Worm (Caenorhabditis elegans) whole organism, L4/young adult: Measurements from ENCODE around the gene B0462.5.

ENCODE experiments used
- W03F9.2 ChIP-seq: fragments of 150-350 bp; optimal IDR thresholded peaks from 2 replicates; lab custom pipeline; 2014; ENCODE audit warnings: missing biosample characterization, missing genetic modification characterization
- dao-5 ChIP-seq: sonication (generic microtip); optimal IDR thresholded peaks from 2 replicates; lab custom pipeline; 2016; ENCODE audit warnings: missing genotype, missing genetic modification characterization, moderate library complexity, missing compliant biosample characterization
- him-1 ChIP-seq: sonication (generic microtip); optimal IDR thresholded peaks from 2 replicates; lab custom pipeline; 2016; ENCODE audit warnings: missing genotype, missing genetic modification reagents, missing genetic modification characterization, missing compliant biosample characterization

Gene B0462.5

DNA sequence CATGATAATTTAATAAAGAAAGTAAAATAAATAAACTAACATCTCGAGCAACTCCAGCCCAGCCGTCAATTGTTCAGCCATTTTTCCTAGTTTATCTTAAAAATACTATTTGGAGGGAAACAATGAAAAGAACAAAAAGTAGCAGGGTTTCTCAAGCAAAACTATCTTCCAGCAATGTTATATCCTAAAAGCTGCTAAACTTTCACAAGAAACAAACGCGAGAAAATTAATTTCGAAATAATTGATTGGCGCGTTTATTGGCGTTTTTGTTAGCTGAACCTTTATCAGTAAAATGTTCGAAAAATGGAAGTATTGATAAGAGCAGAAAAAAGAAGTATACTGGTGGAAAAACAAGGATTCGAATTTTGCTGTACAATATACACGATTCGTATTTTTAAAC lies at the start of gene B0462.5:
TSS of gene B0462.5 (minus strand) at position 101 of the 400 bp plus-strand sequence.
- TF ChIP-seq him-1 (tag; lab: Kevin White, UChicago) (no peak), dao-5 (no peak), W03F9.2 (tag; lab: Kevin White, UChicago) (no peak)

DNA sequence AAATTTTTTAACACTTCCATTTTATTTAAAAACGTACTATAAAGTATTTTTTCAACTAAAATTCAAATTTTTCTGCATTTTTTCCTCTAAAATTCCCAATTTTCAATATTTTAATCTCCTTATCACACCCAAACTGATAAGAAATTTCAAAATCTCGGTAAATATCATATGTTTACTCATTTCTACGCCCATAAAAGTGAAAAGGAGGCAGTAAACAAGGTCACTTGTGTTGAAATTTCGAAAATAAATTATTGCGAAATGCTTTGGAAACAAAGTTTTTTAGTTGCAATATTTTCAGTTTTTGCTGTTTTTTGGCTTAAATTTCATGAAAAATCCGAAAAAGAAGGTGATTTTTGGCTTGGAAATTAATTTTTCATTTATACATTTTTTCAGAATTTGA lies 48.4 kb upstream of the B0462.5 start, which contains the start of gene C08E8.4:
TSS of gene C08E8.4 (plus strand) at position 268 of the 400 bp plus-strand sequence.
- TF ChIP-seq him-1 (tag; lab: Kevin White, UChicago) (no peak), W03F9.2 (tag; lab: Kevin White, UChicago) (no peak), dao-5 (no peak)

DNA sequence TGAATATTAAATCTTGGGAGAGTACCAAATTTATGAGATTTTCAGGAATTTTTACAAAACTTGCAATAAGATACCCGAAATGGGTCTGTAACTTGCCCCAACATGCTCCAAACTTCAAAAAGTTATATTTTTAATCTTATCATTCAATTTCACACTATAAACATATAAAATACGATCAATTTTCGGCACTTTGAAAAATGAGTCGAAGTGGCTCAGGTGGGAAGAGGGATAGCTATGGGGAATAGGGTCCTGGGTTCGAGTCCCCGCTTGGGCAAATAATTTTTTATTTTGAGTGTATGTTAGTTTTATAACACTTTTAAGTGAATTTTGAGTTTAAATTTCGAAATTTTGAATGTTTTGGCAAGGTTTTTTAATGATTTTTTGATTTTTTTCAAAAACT lies 47.9 kb upstream of the B0462.5 start:
- TF ChIP-seq him-1 (tag; lab: Kevin White, UChicago), result no peak
- no peak for TF ChIP-seq dao-5
- no peak for TF ChIP-seq W03F9.2 (tag; lab: Kevin White, UChicago)

DNA sequence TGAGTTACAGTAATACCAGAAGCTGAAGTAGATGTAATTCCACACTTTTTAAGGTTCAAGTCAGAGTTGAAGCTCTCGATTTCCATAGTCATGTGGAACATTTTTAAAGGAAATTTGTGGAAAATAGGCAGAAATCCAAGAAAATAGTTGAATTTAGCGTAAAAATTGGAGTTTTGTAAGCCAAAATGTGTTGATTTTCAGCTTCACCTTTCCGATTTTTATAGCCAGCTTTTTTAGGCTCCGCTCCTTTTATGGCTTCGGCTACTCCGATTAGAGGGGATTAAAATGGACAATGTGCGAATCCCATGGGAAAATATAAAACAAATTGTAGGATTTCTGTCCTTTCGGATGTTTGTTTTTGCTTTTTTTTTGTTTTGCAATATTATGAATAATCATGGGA lies 45.2 kb upstream of the B0462.5 start, which contains the start of gene C08E8.6:
TSS of gene C08E8.6 (minus strand) at position 101 of the 400 bp plus-strand sequence.
- TF ChIP-seq him-1 (tag; lab: Kevin White, UChicago) (no peak), dao-5 (no peak), W03F9.2 (tag; lab: Kevin White, UChicago) (no peak)

DNA sequence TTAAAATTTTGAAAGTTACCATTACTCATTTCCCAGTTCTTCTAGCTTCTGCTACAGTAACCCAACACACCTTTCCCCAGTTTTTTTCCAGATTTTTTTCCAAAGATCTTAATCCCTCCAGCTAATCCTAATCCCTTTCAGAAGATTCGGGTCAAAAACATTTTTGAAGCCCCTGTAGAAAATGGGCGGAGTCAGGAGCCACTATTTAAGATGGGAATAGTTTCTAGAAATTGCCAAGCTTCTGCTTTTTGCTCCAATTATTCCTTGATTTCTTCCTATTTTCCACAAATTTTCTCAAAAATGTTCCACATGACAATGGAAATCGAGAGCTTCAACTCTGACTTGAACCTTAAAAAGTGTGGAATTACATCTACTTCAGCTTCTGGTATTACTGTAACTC lies 41.4 kb upstream of the B0462.5 start, which contains the start of gene C08E8.9:
TSS of gene C08E8.9 (plus strand) at position 301 of the 400 bp plus-strand sequence.
- TF ChIP-seq him-1 (tag; lab: Kevin White, UChicago) (no peak), dao-5 (no peak), W03F9.2 (tag; lab: Kevin White, UChicago) (no peak)

DNA sequence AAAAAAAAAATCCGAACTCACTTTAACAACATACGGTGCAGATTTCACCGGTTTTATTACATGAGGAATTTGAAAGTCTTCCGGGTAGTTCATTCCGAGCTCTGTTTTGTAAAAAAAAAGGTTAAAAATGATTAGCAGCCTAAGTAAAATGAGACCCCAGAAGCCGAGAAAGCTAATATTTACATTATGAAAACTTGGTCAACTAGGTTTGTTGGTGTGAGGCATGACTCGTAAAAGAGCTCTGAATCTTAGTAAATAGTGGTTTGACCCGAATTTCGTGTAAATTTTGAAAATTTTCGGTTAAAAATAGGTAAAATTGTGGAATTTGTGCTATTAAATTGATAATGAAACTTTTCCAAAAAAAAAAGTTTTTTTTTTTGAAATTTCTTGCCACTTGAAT lies 39.3 kb upstream of the B0462.5 start, which contains the start of gene C08E8.1:
TSS of gene C08E8.1 (minus strand) at position 101 of the 400 bp plus-strand sequence.
- TF ChIP-seq him-1 (tag; lab: Kevin White, UChicago), result no peak
- no peak for TF ChIP-seq W03F9.2 (tag; lab: Kevin White, UChicago)
- no peak for TF ChIP-seq dao-5

DNA sequence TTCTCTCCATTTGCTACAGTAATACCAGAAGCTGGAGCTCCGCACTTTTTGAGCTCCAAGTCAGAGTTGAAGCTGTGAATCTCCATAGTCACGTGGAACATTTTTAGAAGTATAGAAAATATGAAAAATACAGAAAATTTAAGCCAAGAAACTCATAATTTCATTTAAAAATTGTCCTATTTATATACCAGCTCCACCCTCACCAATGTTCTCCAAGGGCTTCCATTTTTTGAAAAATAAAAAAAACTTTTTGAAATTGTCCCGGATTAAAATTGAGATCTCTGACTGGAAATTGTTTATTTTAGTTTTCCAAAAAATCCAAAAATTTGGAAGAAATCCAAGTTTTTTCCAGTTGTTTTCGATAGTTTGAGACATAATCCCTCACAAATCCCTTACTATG lies 36.8 kb upstream of the B0462.5 start, which contains the start of gene C08E8.5:
TSS of gene C08E8.5 (minus strand) at position 101 of the 400 bp plus-strand sequence.
- no peak for TF ChIP-seq dao-5

DNA sequence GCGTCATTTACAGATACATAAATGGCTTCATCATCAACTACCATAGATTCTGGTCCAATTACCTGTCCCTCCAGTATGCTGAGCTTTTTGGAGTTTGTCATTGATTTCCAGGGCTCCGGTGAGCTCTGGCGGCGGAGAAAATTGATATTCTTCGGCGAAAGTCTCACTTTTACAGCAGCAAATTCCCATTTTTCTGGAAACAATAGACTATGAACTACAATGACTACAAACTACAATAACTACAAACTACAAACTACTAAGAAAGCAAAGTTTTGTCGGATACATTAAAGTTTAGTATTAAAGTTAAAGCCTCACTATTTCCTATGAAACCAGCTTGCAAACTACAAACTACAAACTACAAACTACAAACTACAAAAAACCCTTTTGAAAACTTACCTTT lies 32.6 kb upstream of the B0462.5 start, which contains the start of gene C08E8.2:
TSS of gene C08E8.2 (minus strand) at position 101 of the 400 bp plus-strand sequence.
- TF ChIP-seq W03F9.2 (tag; lab: Kevin White, UChicago) (no peak), dao-5 (no peak), him-1 (tag; lab: Kevin White, UChicago) (no peak)

DNA sequence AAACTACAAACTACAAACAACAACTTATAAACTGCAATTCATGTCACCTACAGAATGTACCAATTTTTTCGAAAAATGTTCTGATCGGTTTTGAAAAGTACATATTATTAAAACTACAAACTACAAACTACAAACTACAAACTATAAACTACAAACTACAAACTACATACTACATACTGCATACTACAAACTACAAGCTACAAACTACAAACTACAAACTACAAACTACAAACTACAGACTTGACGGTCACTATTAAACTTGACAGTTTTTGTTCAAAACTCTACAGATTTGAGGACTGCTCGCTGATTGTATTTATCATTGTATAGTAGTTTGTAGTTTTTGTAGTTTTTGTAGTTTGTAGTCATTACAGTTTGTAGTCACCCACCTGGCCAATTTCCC lies 31.2 kb upstream of the B0462.5 start:
- no peak for TF ChIP-seq dao-5
- TF ChIP-seq W03F9.2 (tag; lab: Kevin White, UChicago), result no peak
- TF ChIP-seq him-1 (tag; lab: Kevin White, UChicago), result no peak

DNA sequence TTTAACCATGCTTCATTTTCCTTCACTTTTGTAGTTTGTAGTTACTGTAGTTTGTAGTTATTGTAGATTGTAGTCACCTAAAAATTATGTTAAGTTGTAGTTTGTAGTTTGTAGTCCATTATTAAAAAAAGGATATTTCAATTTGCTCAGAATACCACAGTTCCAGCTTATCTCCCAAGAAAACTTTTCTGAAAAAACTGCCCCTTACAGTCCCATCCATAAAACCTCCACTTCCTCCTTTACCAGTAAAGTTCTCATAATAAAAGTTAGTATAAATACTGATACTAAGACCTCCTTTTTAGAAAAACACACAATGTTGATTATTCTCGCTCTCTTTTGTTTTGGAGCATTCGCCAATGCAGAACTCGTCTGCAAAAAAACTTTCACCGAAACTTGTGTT lies 27.6 kb upstream of the B0462.5 start, which contains the start of gene C08E8.11:
TSS of gene C08E8.11 (plus strand) at position 301 of the 400 bp plus-strand sequence.
- TF ChIP-seq dao-5 (no peak), W03F9.2 (tag; lab: Kevin White, UChicago) (no peak), him-1 (tag; lab: Kevin White, UChicago) (no peak)

DNA sequence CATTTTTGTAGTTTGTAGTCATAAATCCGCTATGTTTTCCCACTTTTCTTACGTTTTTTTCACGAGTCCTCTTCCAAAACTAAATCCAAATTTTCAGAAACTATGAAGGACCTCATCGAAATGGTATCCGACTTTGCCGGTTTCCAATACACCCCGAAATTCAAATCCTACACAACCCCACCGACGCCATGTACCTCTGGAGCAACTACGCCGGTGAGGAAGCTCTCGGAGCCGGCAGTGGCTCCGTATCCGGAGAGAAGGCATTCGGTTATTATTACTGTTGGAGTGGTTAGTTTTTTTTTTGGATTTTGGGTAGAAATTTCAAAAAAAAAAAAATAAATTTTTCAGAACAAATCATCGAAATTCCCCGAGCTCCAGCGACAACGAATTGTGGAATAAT lies 26.9 kb upstream of the B0462.5 start, which contains the start of gene C08E8.3:
TSS of gene C08E8.3 (plus strand) at position 84 of the 400 bp plus-strand sequence.
- TF ChIP-seq dao-5 (no peak), him-1 (tag; lab: Kevin White, UChicago) (no peak), W03F9.2 (tag; lab: Kevin White, UChicago) (no peak)

DNA sequence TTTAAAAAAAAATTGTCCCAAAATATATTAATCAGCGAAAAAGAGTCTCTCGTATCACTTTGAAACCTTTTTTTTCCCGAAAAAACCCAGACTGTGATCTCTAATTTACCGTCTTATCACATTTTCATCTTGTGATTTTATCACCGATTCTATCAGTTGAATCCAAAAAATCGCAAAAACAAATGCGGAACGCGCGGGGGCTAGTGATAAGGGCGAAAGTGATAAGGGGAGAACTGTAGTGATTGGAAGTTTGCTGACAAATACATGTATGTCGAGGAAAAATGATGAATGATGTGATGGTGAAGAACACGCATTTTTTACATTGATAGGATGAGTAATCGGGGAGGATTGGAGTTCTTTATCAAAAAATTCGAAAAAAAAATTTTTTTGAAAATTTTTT lies 22.9 kb upstream of the B0462.5 start:
- peak; percentile 7 for TF ChIP-seq W03F9.2 (tag; lab: Kevin White, UChicago)
- TF ChIP-seq him-1 (tag; lab: Kevin White, UChicago), result no peak
- TF ChIP-seq dao-5, result no peak

DNA sequence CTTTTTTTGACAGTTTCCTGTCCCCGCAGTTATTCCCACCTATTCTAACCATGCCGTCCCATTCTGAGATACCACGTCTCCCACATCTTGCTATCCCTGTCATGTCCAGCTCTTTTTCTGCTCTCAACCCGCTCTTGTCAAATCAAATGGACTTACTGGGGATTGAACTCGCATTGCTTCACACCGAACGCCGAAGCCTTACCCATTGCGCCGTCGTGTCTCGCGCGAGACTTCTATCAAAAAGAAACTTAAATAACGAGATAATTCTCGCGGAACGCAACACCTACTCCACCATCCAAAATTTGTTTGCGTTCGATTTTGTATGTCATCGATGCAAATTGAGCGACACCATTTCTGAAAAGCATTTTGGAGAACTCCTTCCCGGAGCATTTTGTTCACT lies 21.1 kb upstream of the B0462.5 start:
- TF ChIP-seq him-1 (tag; lab: Kevin White, UChicago), result no peak
- no peak for TF ChIP-seq dao-5
- no peak for TF ChIP-seq W03F9.2 (tag; lab: Kevin White, UChicago)

DNA sequence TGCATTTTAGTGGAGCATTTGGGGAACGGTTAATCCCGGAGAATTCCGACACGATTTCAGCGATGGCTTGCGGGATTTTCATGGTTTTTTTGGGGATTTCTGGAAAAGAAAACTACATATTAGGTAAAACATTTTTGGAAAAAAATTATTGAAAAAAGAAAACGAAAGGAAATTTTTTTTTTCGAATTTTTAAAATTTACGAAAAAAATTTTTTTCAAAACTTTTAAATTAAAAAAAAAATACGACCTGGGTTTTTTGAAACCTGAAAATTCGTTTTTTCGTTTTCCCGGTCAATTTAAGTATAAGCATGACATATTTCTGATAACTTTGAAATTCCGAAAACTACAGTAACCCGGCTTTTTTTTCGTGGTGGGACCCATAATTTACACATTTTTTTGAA lies 16.7 kb upstream of the B0462.5 start, which contains the start of gene C08E8.10:
TSS of gene C08E8.10 (minus strand) at position 101 of the 400 bp plus-strand sequence.
- TF ChIP-seq him-1 (tag; lab: Kevin White, UChicago) (no peak), W03F9.2 (tag; lab: Kevin White, UChicago) (no peak), dao-5 (no peak)

DNA sequence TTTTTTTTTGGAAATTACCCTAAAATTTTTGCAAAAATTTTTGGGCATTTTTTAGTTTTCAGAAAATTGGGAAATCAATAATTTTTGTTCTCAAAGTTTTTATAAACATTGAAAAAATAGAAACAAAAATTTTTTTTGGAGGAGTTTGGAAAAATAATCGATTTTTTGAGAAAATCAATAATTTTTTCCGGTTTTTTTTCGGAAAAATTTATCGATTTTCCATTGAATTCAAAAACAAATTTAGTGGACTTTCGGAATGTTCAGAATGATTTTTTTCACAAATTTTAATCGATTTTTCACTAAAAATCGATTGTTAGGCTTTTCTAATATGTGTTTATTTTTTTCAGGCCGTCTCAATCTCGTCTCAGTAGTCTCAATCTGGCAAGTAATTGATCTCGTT lies 14.5 kb upstream of the B0462.5 start:
- no peak for TF ChIP-seq dao-5
- no peak for TF ChIP-seq him-1 (tag; lab: Kevin White, UChicago)
- no peak for TF ChIP-seq W03F9.2 (tag; lab: Kevin White, UChicago)
